Worm (Caenorhabditis elegans): ENCODE measurements around the gene srj-22.

The srj-22 gene

ce11 chrV:10720876-10721275, 22.7 kb downstream of the srj-22 start:
- TF ChIP-seq unc-62 (GFP tag; optimal IDR thresholded peaks at IDR 0.05), result no peak

ce11 chrV:10720303-10720847, 23.2 kb downstream of the srj-22 start:
- no peak for TF ChIP-seq unc-62 (GFP tag; optimal IDR thresholded peaks at IDR 0.05)

- TF ChIP-seq unc-62 (GFP tag; optimal IDR thresholded peaks at IDR 0.05), result no peak
These were observed 23.7 kb downstream of the srj-22 start for ce11 chrV:10719833-10720170.

ce11 chrV:10719019-10719832, 24.3 kb downstream of the srj-22 start:
- no peak for TF ChIP-seq unc-62 (GFP tag; optimal IDR thresholded peaks at IDR 0.05)

ce11 chrV:10718037-10718436, 25.5 kb downstream of the srj-22 start:
- TF ChIP-seq unc-62 (GFP tag; optimal IDR thresholded peaks at IDR 0.05), result no peak

- no peak for TF ChIP-seq unc-62 (GFP tag; optimal IDR thresholded peaks at IDR 0.05)
These were observed 26.5 kb downstream of the srj-22 start for ce11 chrV:10716865-10717713.

- TF ChIP-seq unc-62 (GFP tag; optimal IDR thresholded peaks at IDR 0.05), result no peak
These were observed 28.1 kb downstream of the srj-22 start for ce11 chrV:10715158-10716152.

ce11 chrV:10714630-10715029, 28.9 kb downstream of the srj-22 start:
- no peak for TF ChIP-seq unc-62 (GFP tag; optimal IDR thresholded peaks at IDR 0.05)

- no peak for TF ChIP-seq unc-62 (GFP tag; optimal IDR thresholded peaks at IDR 0.05)
These were observed 29.8 kb downstream of the srj-22 start for ce11 chrV:10713704-10714239.

- no peak for TF ChIP-seq unc-62 (GFP tag; optimal IDR thresholded peaks at IDR 0.05)
These were observed 31.0 kb downstream of the srj-22 start for ce11 chrV:10712608-10712900.

ce11 chrV:10711829-10712607, 31.5 kb downstream of the srj-22 start:
- TF ChIP-seq unc-62 (GFP tag; optimal IDR thresholded peaks at IDR 0.05), result no peak

ce11 chrV:10711004-10711403, 32.5 kb downstream of the srj-22 start:
- TF ChIP-seq unc-62 (GFP tag; optimal IDR thresholded peaks at IDR 0.05), result no peak

- no peak for TF ChIP-seq unc-62 (GFP tag; optimal IDR thresholded peaks at IDR 0.05)
These were observed 34.2 kb downstream of the srj-22 start for ce11 chrV:10709385-10709784.

ce11 chrV:10708346-10708745, 35.2 kb downstream of the srj-22 start:
- no peak for TF ChIP-seq unc-62 (GFP tag; optimal IDR thresholded peaks at IDR 0.05)

- no peak for TF ChIP-seq unc-62 (GFP tag; optimal IDR thresholded peaks at IDR 0.05)
These were observed 40.6 kb downstream of the srj-22 start for ce11 chrV:10702910-10703309.
